Worm (Caenorhabditis elegans) whole organism, young adult: ENCODE measurements around the gene inx-11.

Source experiments
- C17E4.6 ChIP-seq: fragments of 200-800 bp; sonication (Bioruptor generic); IDR thresholded peaks from 2 replicates; pipeline ENCODE4 v1.3.6; 2022; ENCODE audit warnings: missing genetic modification reagents, missing genetic modification characterization, missing compliant biosample characterization
- F22D6.2 ChIP-seq: sonication (generic microtip); optimal IDR thresholded peaks from 2 replicates; lab custom pipeline; 2016; ENCODE audit warnings: mild to moderate bottlenecking, missing genetic modification characterization, missing compliant biosample characterization
- F23B12.7 ChIP-seq: sonication (generic microtip); optimal IDR thresholded peaks from 2 replicates; lab custom pipeline; 2017; ENCODE audit warnings: missing genetic modification characterization, mild to moderate bottlenecking, missing compliant biosample characterization, antibody characterized with exemption, moderate library complexity; ENCODE audit not compliant: insufficient read depth
- K12H6.12 ChIP-seq: fragments of 200-800 bp; sonication (Bioruptor generic); optimal IDR thresholded peaks from 2 replicates; lab custom pipeline; 2018; ENCODE audit warnings: mild to moderate bottlenecking, missing genetic modification characterization, missing compliant biosample characterization
- T26A5.8 ChIP-seq: sonication (generic microtip); optimal IDR thresholded peaks from 2 replicates; lab custom pipeline; 2016; ENCODE audit warnings: missing genetic modification characterization, missing compliant biosample characterization
- Y53F4B.3 ChIP-seq: fragments of 200-800 bp; sonication (Bioruptor generic); IDR thresholded peaks from 2 replicates; pipeline ENCODE4 v1.3.6; 2022; ENCODE audit warnings: missing genetic modification reagents, missing genetic modification characterization, missing compliant biosample characterization
- Y56A3A.18 ChIP-seq: fragments of 200-800 bp; sonication (Bioruptor generic); IDR thresholded peaks from 2 replicates; pipeline ENCODE4 v1.3.6; 2022; ENCODE audit warnings: missing genetic modification reagents, missing genetic modification characterization, missing compliant biosample characterization
- Y79H2A.3 ChIP-seq: fragments of 200-800 bp; sonication (Bioruptor generic); conservative IDR thresholded peaks from 2 replicates; pipeline ENCODE4 v1.3.6; 2022; ENCODE audit warnings: missing genetic modification reagents, missing genetic modification characterization, missing compliant biosample characterization
- ZK185.1 ChIP-seq: sonication (generic microtip); optimal IDR thresholded peaks from 2 replicates; lab custom pipeline; 2016; ENCODE audit warnings: mild to moderate bottlenecking, missing genetic modification characterization, missing compliant biosample characterization; ENCODE audit not compliant: poor library complexity, severe bottlenecking
- akir-1 ChIP-seq: fragments of 200-800 bp; sonication (Bioruptor generic); optimal IDR thresholded peaks from 2 replicates; lab custom pipeline; 2018; ENCODE audit warnings: mild to moderate bottlenecking, missing genetic modification characterization, moderate library complexity, missing compliant biosample characterization
- aptf-2 ChIP-seq: fragments of 200-800 bp; sonication (Bioruptor generic); conservative IDR thresholded peaks from 2 replicates; pipeline ENCODE4 v1.3.6; 2022; ENCODE audit warnings: missing genetic modification reagents, missing genetic modification characterization, missing compliant biosample characterization
- aptf-3 ChIP-seq: fragments of 200-800 bp; sonication (Bioruptor generic); IDR thresholded peaks from 2 replicates; pipeline ENCODE4 v1.3.6; 2022; ENCODE audit warnings: missing genetic modification characterization, missing compliant biosample characterization
- atf-7 ChIP-seq: sonication (generic microtip); optimal IDR thresholded peaks from 2 replicates; lab custom pipeline; 2017; ENCODE audit warnings: mild to moderate bottlenecking, missing genetic modification characterization, missing compliant biosample characterization
- athp-1 ChIP-seq: sonication (generic microtip); optimal IDR thresholded peaks from 2 replicates; lab custom pipeline; 2017; ENCODE audit warnings: mild to moderate bottlenecking, missing genetic modification characterization, missing compliant biosample characterization
- ceh-40 ChIP-seq: fragments of 200-800 bp; sonication (Bioruptor generic); IDR thresholded peaks from 2 replicates; pipeline ENCODE4 v1.3.6; 2022; ENCODE audit warnings: missing genetic modification characterization, missing compliant biosample characterization
- ceh-58 ChIP-seq: fragments of 200-800 bp; sonication (Bioruptor generic); IDR thresholded peaks from 2 replicates; pipeline ENCODE4 v1.3.6; 2022; ENCODE audit warnings: missing genetic modification characterization, missing compliant biosample characterization
- ceh-79 ChIP-seq: sonication (generic microtip); optimal IDR thresholded peaks from 2 replicates; lab custom pipeline; 2017; ENCODE audit warnings: mild to moderate bottlenecking, missing genetic modification characterization, missing compliant biosample characterization
- chd-7 ChIP-seq: sonication (generic microtip); optimal IDR thresholded peaks from 2 replicates; lab custom pipeline; 2016; ENCODE audit warnings: mild to moderate bottlenecking, missing genetic modification characterization, moderate library complexity, missing compliant biosample characterization
- die-1 ChIP-seq: sonication (generic microtip); optimal IDR thresholded peaks from 2 replicates; lab custom pipeline; 2016; ENCODE audit warnings: missing genotype, mild to moderate bottlenecking, missing genetic modification characterization, missing compliant biosample characterization
- dox-1 ChIP-seq: fragments of 200-800 bp; sonication (Bioruptor generic); IDR thresholded peaks from 2 replicates; pipeline ENCODE4 v1.3.6; 2022; ENCODE audit warnings: missing genetic modification reagents, missing genetic modification characterization, missing compliant biosample characterization
- dpff-1 ChIP-seq: sonication (generic microtip); optimal IDR thresholded peaks from 2 replicates; lab custom pipeline; 2017; ENCODE audit warnings: mild to moderate bottlenecking, missing genetic modification characterization, missing compliant biosample characterization
- efl-1 ChIP-seq: fragments of 150-350 bp; optimal IDR thresholded peaks from 2 replicates; lab custom pipeline; 2014; ENCODE audit warnings: missing biosample characterization, missing genetic modification reagents, missing genetic modification characterization
- ets-4 ChIP-seq: fragments of 200-800 bp; sonication (Bioruptor generic); optimal IDR thresholded peaks from 2 replicates; lab custom pipeline; 2018; ENCODE audit warnings: mild to moderate bottlenecking, missing genetic modification characterization, missing compliant biosample characterization
- him-1 ChIP-seq: sonication (generic microtip); optimal IDR thresholded peaks from 2 replicates; lab custom pipeline; 2016; ENCODE audit warnings: missing genotype, missing genetic modification reagents, missing genetic modification characterization, missing compliant biosample characterization
- hlh-26 ChIP-seq: fragments of 200-800 bp; sonication (Bioruptor generic); conservative IDR thresholded peaks from 2 replicates; pipeline ENCODE4 v1.3.6; 2022; ENCODE audit warnings: missing genetic modification reagents, missing genetic modification characterization, missing compliant biosample characterization
- lag-1 ChIP-seq: fragments of 200-800 bp; sonication (Bioruptor generic); IDR thresholded peaks from 2 replicates; pipeline ENCODE4 v1.3.6; 2022; ENCODE audit warnings: missing genetic modification reagents, missing genetic modification characterization, missing compliant biosample characterization
- let-526 ChIP-seq: fragments of 200-800 bp; sonication (Bioruptor generic); IDR thresholded peaks from 2 replicates; pipeline ENCODE4 v1.3.6; 2022; ENCODE audit warnings: missing genetic modification reagents, missing genetic modification characterization, missing compliant biosample characterization
- let-607 ChIP-seq, 2 experiments: fragments of 200-800 bp in 1 of 2; sonication (Bioruptor generic) in 1 of 2; sonication (generic microtip) in 1 of 2; optimal IDR thresholded peaks; 2 replicates each; lab custom pipeline; 2016 to 2018; ENCODE audit warnings: mild to moderate bottlenecking in 2 of 2, missing compliant biosample characterization in 2 of 2, missing genetic modification characterization in 2 of 2, moderate library complexity in 2 of 2, missing genotype in 1 of 2
- lin-35 ChIP-seq, 3 experiments: fragments of 150-350 bp in 2 of 3; sonication (generic microtip) in 1 of 3; optimal IDR thresholded peaks; 2 replicates each; lab custom pipeline; 2014 to 2018; ENCODE audit warnings: missing biosample characterization in 3 of 3, missing genetic modification characterization in 3 of 3, missing genetic modification reagents in 3 of 3
- lsl-1 ChIP-seq: fragments of 200-800 bp; sonication (Bioruptor generic); optimal IDR thresholded peaks from 2 replicates; lab custom pipeline; 2018; ENCODE audit warnings: mild to moderate bottlenecking, missing genetic modification characterization, moderate library complexity, missing compliant biosample characterization
- madf-10 ChIP-seq: sonication (generic microtip); optimal IDR thresholded peaks from 2 replicates; lab custom pipeline; 2016; ENCODE audit warnings: mild to moderate bottlenecking, missing genetic modification characterization, missing compliant biosample characterization
- madf-3 ChIP-seq: fragments of 200-800 bp; sonication (Bioruptor generic); IDR thresholded peaks from 2 replicates; pipeline ENCODE4 v1.3.6; 2022; ENCODE audit warnings: missing genetic modification reagents, missing genetic modification characterization, missing compliant biosample characterization
- mcd-1 ChIP-seq: fragments of 200-800 bp; sonication (Bioruptor generic); IDR thresholded peaks from 2 replicates; pipeline ENCODE4 v1.3.6; 2022; ENCODE audit warnings: missing genetic modification reagents, missing genetic modification characterization, missing compliant biosample characterization
- mel-28 ChIP-seq: sonication (generic microtip); optimal IDR thresholded peaks from 2 replicates; lab custom pipeline; 2016; ENCODE audit warnings: borderline replicate concordance, mild to moderate bottlenecking, missing genetic modification characterization, missing compliant biosample characterization
- mxl-1 ChIP-seq: sonication (generic microtip); optimal IDR thresholded peaks from 2 replicates; lab custom pipeline; 2016; ENCODE audit warnings: missing genetic modification characterization, missing compliant biosample characterization
- nfya-2 ChIP-seq: fragments of 200-800 bp; sonication (Bioruptor generic); IDR thresholded peaks from 2 replicates; pipeline ENCODE4 v1.3.6; 2022; ENCODE audit warnings: missing genetic modification reagents, missing genetic modification characterization, missing compliant biosample characterization
- nhr-179 ChIP-seq: sonication (generic microtip); optimal IDR thresholded peaks from 2 replicates; lab custom pipeline; 2016; ENCODE audit warnings: mild to moderate bottlenecking, missing genetic modification characterization, missing compliant biosample characterization
- nhr-90 ChIP-seq: sonication (generic microtip); optimal IDR thresholded peaks from 2 replicates; lab custom pipeline; 2016; ENCODE audit warnings: missing genotype, mild to moderate bottlenecking, missing genetic modification characterization, missing compliant biosample characterization
- pha-4 ChIP-seq: fragments of 150-350 bp; sonication (generic microtip); optimal IDR thresholded peaks from 2 replicates; lab custom pipeline; 2014; ENCODE audit warnings: missing biosample characterization, missing genetic modification reagents, missing genetic modification characterization
- snpc-1.1 ChIP-seq: sonication (generic microtip); optimal IDR thresholded peaks from 2 replicates; lab custom pipeline; 2017; ENCODE audit warnings: missing genetic modification characterization, mild to moderate bottlenecking, missing compliant biosample characterization, antibody characterized with exemption, moderate library complexity, missing genotype, missing genetic modification reagents; ENCODE audit not compliant: insufficient read depth
- snpc-1.3 ChIP-seq: sonication (generic microtip); optimal IDR thresholded peaks from 2 replicates; lab custom pipeline; 2017; ENCODE audit warnings: missing genetic modification characterization, mild to moderate bottlenecking, missing compliant biosample characterization, antibody characterized with exemption, moderate library complexity, missing genotype, missing genetic modification reagents; ENCODE audit not compliant: insufficient read depth
- somi-1 ChIP-seq: fragments of 200-800 bp; sonication (Bioruptor generic); optimal IDR thresholded peaks from 2 replicates; lab custom pipeline; 2018; ENCODE audit warnings: mild to moderate bottlenecking, missing genetic modification characterization, missing compliant biosample characterization
- sptf-2 ChIP-seq: fragments of 200-800 bp; sonication (Bioruptor generic); optimal IDR thresholded peaks from 2 replicates; lab custom pipeline; 2018; ENCODE audit warnings: mild to moderate bottlenecking, missing genetic modification characterization, missing compliant biosample characterization
- tlf-1 ChIP-seq: fragments of 200-800 bp; sonication (Bioruptor generic); optimal IDR thresholded peaks from 2 replicates; lab custom pipeline; 2018; ENCODE audit warnings: mild to moderate bottlenecking, missing genetic modification characterization, missing compliant biosample characterization
- xnd-1 ChIP-seq: sonication (generic microtip); optimal IDR thresholded peaks from 2 replicates; lab custom pipeline; 2016; ENCODE audit warnings: missing genotype, missing genetic modification reagents, missing genetic modification characterization, missing compliant biosample characterization
- ztf-18 ChIP-seq: sonication (generic microtip); optimal IDR thresholded peaks from 2 replicates; lab custom pipeline; 2016; ENCODE audit warnings: missing genotype, mild to moderate bottlenecking, missing genetic modification characterization, missing compliant biosample characterization
- ztf-25 ChIP-seq: fragments of 200-800 bp; sonication (Bioruptor generic); IDR thresholded peaks from 2 replicates; pipeline ENCODE4 v1.3.6; 2022; ENCODE audit warnings: missing genetic modification reagents, missing genetic modification characterization, missing compliant biosample characterization
- ztf-26 ChIP-seq: sonication (generic microtip); optimal IDR thresholded peaks from 2 replicates; lab custom pipeline; 2017; ENCODE audit warnings: missing genetic modification characterization, missing compliant biosample characterization

Gene inx-11

DNA sequence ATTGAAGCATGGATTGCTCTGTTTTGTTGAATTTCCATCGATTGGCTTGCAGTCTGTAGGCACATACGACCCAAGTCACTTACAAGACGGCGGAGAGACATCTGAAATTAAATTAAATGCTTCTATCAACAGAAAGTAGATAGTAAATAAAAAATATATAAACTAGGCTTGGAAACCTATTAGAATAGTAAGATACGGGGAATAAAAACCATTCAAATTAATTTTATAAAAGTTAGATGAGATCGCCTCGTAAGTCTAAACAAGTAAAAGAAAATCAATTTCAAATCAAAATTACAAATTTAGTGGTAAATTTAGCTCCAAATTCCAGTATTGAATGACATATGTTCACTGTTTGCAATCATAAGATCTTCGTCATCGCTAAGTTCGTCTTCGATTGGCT, 7.5 kb downstream of the inx-11 start, which contains the start of gene mrps-11:
TSS of gene mrps-11 (minus strand) at position 101 of the 400 bp plus-strand sequence.
- no peak for TF ChIP-seq die-1 (tag; lab: Kevin White, UChicago)
- no peak for TF ChIP-seq atf-7 (tag; lab: Kevin White, UChicago)
- TF ChIP-seq somi-1 (GFP tag; lab: Kevin White, UChicago) = no peak
- no peak for TF ChIP-seq T26A5.8 (tag; lab: Kevin White, UChicago)
- no peak for TF ChIP-seq sptf-2
- no peak for TF ChIP-seq Y56A3A.18 (GFP tag; lab: Robert Waterston, UW)
- no peak for TF ChIP-seq ztf-26
- no peak for TF ChIP-seq F23B12.7 (tag; lab: Kevin White, UChicago)
- no peak for TF ChIP-seq dpff-1 (tag; lab: Kevin White, UChicago)
- TF ChIP-seq snpc-1.1 = no peak
- TF ChIP-seq C17E4.6 (GFP tag; lab: Robert Waterston, UW) = no peak
- no peak for TF ChIP-seq ZK185.1 (tag; lab: Kevin White, UChicago)
- TF ChIP-seq madf-10 = no peak
- TF ChIP-seq lin-35 (GFP tag; optimal IDR thresholded peaks at IDR 0.05; lab: Kevin White, UChicago) = no peak

DNA sequence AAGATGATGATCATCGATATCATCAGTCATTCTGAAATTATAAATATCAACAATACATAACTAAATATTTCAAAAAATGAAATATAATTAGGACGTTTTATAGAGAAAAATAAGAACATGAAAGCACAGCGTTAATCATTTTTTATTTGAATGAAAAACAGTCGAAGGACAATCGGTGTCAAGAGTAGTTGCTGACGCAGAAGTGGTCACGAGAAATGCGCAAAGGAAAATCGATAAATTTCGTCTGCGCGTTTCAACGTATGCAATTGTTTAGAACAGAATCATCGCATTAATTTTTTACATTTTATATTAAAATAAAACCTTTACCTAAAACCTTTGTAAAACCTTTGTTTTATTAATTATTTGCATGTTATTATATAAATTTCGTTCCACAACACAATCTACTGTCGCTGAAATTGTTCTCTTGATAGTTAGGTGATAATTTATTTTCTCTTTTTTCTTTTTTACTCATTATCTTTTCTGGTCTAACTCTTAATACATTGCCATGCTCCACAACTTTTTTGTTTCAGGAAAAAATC, 10.8 kb downstream of the inx-11 start, which contains the start of the genes W04D2.4 and rbm-25:
TSS of gene W04D2.4 (minus strand) at position 31 of the 539 bp plus-strand sequence.
TSS of gene rbm-25 (plus strand) at position 489 of the 539 bp plus-strand sequence.
- no peak for TF ChIP-seq aptf-2 (GFP tag; lab: Robert Waterston, UW)
- peak; percentile 1 for TF ChIP-seq lsl-1 (GFP tag; lab: Kevin White, UChicago)
- TF ChIP-seq let-607 (tag; optimal IDR thresholded peaks at IDR 0.05; lab: Kevin White, UChicago) = peak in 1 of 2 experiments; percentile 9
- no peak for TF ChIP-seq mxl-1 (tag; lab: Kevin White, UChicago)
- no peak for TF ChIP-seq K12H6.12 (tag; lab: Kevin White, UChicago)
- TF ChIP-seq aptf-3 (GFP tag; lab: Robert Waterston, UW) = no peak
- TF ChIP-seq nhr-179 (tag; lab: Kevin White, UChicago) = no peak
- TF ChIP-seq ztf-18 = peak; percentile 94
- TF ChIP-seq tlf-1 = no peak
- peak; percentile 71 for TF ChIP-seq mcd-1 (GFP tag; lab: Robert Waterston, UW)
- TF ChIP-seq let-526 = no peak
- TF ChIP-seq pha-4 (tag; lab: Kevin White, UChicago) = no peak
- no peak for TF ChIP-seq mel-28 (tag; lab: Kevin White, UChicago)
- no peak for TF ChIP-seq Y79H2A.3 (GFP tag; lab: Robert Waterston, UW)
- no peak for TF ChIP-seq nhr-90 (tag; lab: Kevin White, UChicago)
- no peak for TF ChIP-seq lag-1 (GFP tag; lab: Robert Waterston, UW)
- no peak for TF ChIP-seq madf-3 (GFP tag; lab: Robert Waterston, UW)
- TF ChIP-seq ceh-58 (GFP tag; lab: Robert Waterston, UW) = no peak
- no peak for TF ChIP-seq dox-1 (GFP tag; lab: Robert Waterston, UW)
- TF ChIP-seq ztf-25 (GFP tag; lab: Robert Waterston, UW) = no peak
- no peak for TF ChIP-seq die-1 (tag; lab: Kevin White, UChicago)
- TF ChIP-seq snpc-1.3 (tag; lab: Kevin White, UChicago) = no peak
- TF ChIP-seq chd-7 (tag; lab: Kevin White, UChicago) = no peak
- TF ChIP-seq snpc-1.1 = no peak
- TF ChIP-seq akir-1 (GFP tag; lab: Kevin White, UChicago) = peak; percentile 2
- TF ChIP-seq ets-4 (GFP tag; lab: Kevin White, UChicago) = no peak
- TF ChIP-seq ceh-40 (GFP tag; lab: Robert Waterston, UW) = no peak
- no peak for TF ChIP-seq hlh-26
- TF ChIP-seq xnd-1 (tag; lab: Kevin White, UChicago) = no peak
- TF ChIP-seq Y53F4B.3 (GFP tag; lab: Robert Waterston, UW) = no peak
- no peak for TF ChIP-seq ceh-79
- TF ChIP-seq F22D6.2 (tag; lab: Kevin White, UChicago) = no peak
- no peak for TF ChIP-seq him-1 (tag; lab: Kevin White, UChicago)
- no peak for TF ChIP-seq nfya-2 (GFP tag; lab: Robert Waterston, UW)
- no peak for TF ChIP-seq athp-1 (tag; lab: Kevin White, UChicago)
- TF ChIP-seq efl-1 (GFP tag; lab: Kevin White, UChicago) = no peak
